Worm (Caenorhabditis elegans) whole organism, late embryonic: ENCODE data around the gene cng-2.

Experiments
- F13H6.1 ChIP-seq: sonication (generic microtip); optimal IDR thresholded peaks from 2 replicates; lab custom pipeline; 2016; ENCODE audit warnings: missing genetic modification characterization, missing compliant biosample characterization
- T23F11.4 ChIP-seq: fragments of 200-800 bp; sonication (Bioruptor generic); optimal IDR thresholded peaks from 2 replicates; lab custom pipeline; 2018; ENCODE audit warnings: mild to moderate bottlenecking, missing genetic modification characterization, missing compliant biosample characterization
- ceh-14 ChIP-seq: sonication (generic microtip); optimal IDR thresholded peaks from 2 replicates; lab custom pipeline; 2016; ENCODE audit warnings: missing genotype, missing genetic modification characterization, missing compliant biosample characterization
- ceh-19 ChIP-seq: fragments of 200-800 bp; sonication (Bioruptor generic); optimal IDR thresholded peaks from 2 replicates; lab custom pipeline; 2018; ENCODE audit warnings: mild to moderate bottlenecking, missing genetic modification characterization, missing compliant biosample characterization
- ceh-2 ChIP-seq: sonication (generic microtip); optimal IDR thresholded peaks from 2 replicates; lab custom pipeline; 2016; ENCODE audit warnings: missing genotype, missing genetic modification characterization, missing compliant biosample characterization
- ceh-22 ChIP-seq: sonication (generic microtip); optimal IDR thresholded peaks from 2 replicates; lab custom pipeline; 2017; ENCODE audit warnings: missing biosample characterization, missing genetic modification characterization
- ceh-24 ChIP-seq: sonication (generic microtip); optimal IDR thresholded peaks from 2 replicates; lab custom pipeline; 2016; ENCODE audit warnings: mild to moderate bottlenecking, missing genetic modification characterization, missing compliant biosample characterization
- ceh-30 ChIP-seq: fragments of 150-350 bp; optimal IDR thresholded peaks from 2 replicates; lab custom pipeline; 2014; ENCODE audit warnings: missing biosample characterization, missing genetic modification characterization
- ceh-45 ChIP-seq: fragments of 200-800 bp; sonication (Bioruptor generic); IDR thresholded peaks from 2 replicates; pipeline ENCODE4 v1.3.6; 2022; ENCODE audit warnings: missing genetic modification reagents, missing genetic modification characterization, missing compliant biosample characterization
- ceh-9 ChIP-seq: sonication (generic microtip); optimal IDR thresholded peaks from 2 replicates; lab custom pipeline; 2016; ENCODE audit warnings: mild to moderate bottlenecking, missing genetic modification characterization, inconsistent platforms, missing compliant biosample characterization
- che-1 ChIP-seq: sonication (generic microtip); optimal IDR thresholded peaks from 2 replicates; lab custom pipeline; 2016; ENCODE audit warnings: mild to moderate bottlenecking, missing genetic modification characterization, missing compliant biosample characterization
- dmd-4 ChIP-seq: sonication (generic microtip); optimal IDR thresholded peaks from 2 replicates; lab custom pipeline; 2016; ENCODE audit warnings: borderline replicate concordance, missing genetic modification characterization, missing compliant biosample characterization
- dve-1 ChIP-seq: sonication (generic microtip); optimal IDR thresholded peaks from 2 replicates; lab custom pipeline; 2017; ENCODE audit warnings: antibody characterized with exemption, mild to moderate bottlenecking, missing genetic modification characterization, missing compliant biosample characterization
- elt-2 ChIP-seq: sonication (generic microtip); optimal IDR thresholded peaks from 2 replicates; lab custom pipeline; 2016; ENCODE audit warnings: missing genetic modification reagents, missing genetic modification characterization, missing compliant biosample characterization
- eyg-1 ChIP-seq: sonication (generic microtip); optimal IDR thresholded peaks from 2 replicates; lab custom pipeline; 2016; ENCODE audit warnings: missing genotype, missing genetic modification characterization, missing compliant biosample characterization
- fax-1 ChIP-seq: sonication (generic microtip); optimal IDR thresholded peaks from 2 replicates; lab custom pipeline; 2016; ENCODE audit warnings: missing genotype, missing genetic modification characterization, missing compliant biosample characterization
- fkh-10 ChIP-seq: fragments of 150-350 bp; optimal IDR thresholded peaks from 2 replicates; lab custom pipeline; 2014; ENCODE audit warnings: missing biosample characterization, missing genetic modification reagents, missing genetic modification characterization
- fkh-6 ChIP-seq: sonication (generic microtip); optimal IDR thresholded peaks from 2 replicates; lab custom pipeline; 2016; ENCODE audit warnings: missing genetic modification characterization, missing compliant biosample characterization
- gmeb-2 ChIP-seq: sonication (generic microtip); optimal IDR thresholded peaks from 2 replicates; lab custom pipeline; 2016; ENCODE audit warnings: missing genetic modification characterization, inconsistent platforms, missing compliant biosample characterization
- hlh-13 ChIP-seq: fragments of 200-800 bp; sonication (Bioruptor generic); optimal IDR thresholded peaks from 2 replicates; lab custom pipeline; 2018; ENCODE audit warnings: mild to moderate bottlenecking, missing genetic modification characterization, missing compliant biosample characterization
- hlh-15 ChIP-seq: sonication (generic microtip); optimal IDR thresholded peaks from 2 replicates; lab custom pipeline; 2016; ENCODE audit warnings: missing genetic modification characterization, missing compliant biosample characterization
- hlh-30 ChIP-seq: sonication (generic microtip); optimal IDR thresholded peaks from 2 replicates; lab custom pipeline; 2017; ENCODE audit warnings: antibody characterized with exemption, missing genetic modification characterization, missing compliant biosample characterization; ENCODE audit not compliant: insufficient read depth
- hlh-8 ChIP-seq: sonication (generic microtip); optimal IDR thresholded peaks from 2 replicates; lab custom pipeline; 2016; ENCODE audit warnings: missing genotype, missing genetic modification characterization, missing compliant biosample characterization
- lim-6 ChIP-seq: sonication (generic microtip); optimal IDR thresholded peaks from 2 replicates; lab custom pipeline; 2016; ENCODE audit warnings: missing genetic modification characterization, missing compliant biosample characterization
- lin-11 ChIP-seq: fragments of 200-800 bp; sonication (Bioruptor generic); optimal IDR thresholded peaks from 2 replicates; lab custom pipeline; 2018; ENCODE audit warnings: mild to moderate bottlenecking, missing genetic modification characterization, missing compliant biosample characterization
- mec-3 ChIP-seq: sonication (generic microtip); optimal IDR thresholded peaks from 2 replicates; lab custom pipeline; 2016; ENCODE audit warnings: borderline replicate concordance, missing genetic modification characterization, missing compliant biosample characterization
- nfya-1 ChIP-seq: sonication (generic microtip); optimal IDR thresholded peaks from 2 replicates; lab custom pipeline; 2017; ENCODE audit warnings: missing genetic modification characterization, mild to moderate bottlenecking, missing compliant biosample characterization, antibody characterized with exemption, moderate library complexity
- npax-4 ChIP-seq: sonication (generic microtip); optimal IDR thresholded peaks from 2 replicates; lab custom pipeline; 2016; ENCODE audit warnings: missing genetic modification characterization, missing compliant biosample characterization
- pag-3 ChIP-seq: sonication (generic microtip); optimal IDR thresholded peaks from 2 replicates; lab custom pipeline; 2016; ENCODE audit warnings: missing compliant biosample characterization, missing genetic modification characterization, borderline replicate concordance
- pax-1 ChIP-seq: fragments of 150-350 bp; optimal IDR thresholded peaks from 2 replicates; lab custom pipeline; 2014; ENCODE audit warnings: missing biosample characterization, missing genetic modification characterization
- pha-2 ChIP-seq: sonication (generic microtip); optimal IDR thresholded peaks from 2 replicates; lab custom pipeline; 2017; ENCODE audit warnings: mild to moderate bottlenecking, missing genetic modification characterization, missing compliant biosample characterization
- pha-4 ChIP-seq: fragments of 150-350 bp; optimal IDR thresholded peaks from 2 replicates; lab custom pipeline; 2018; ENCODE audit warnings: missing biosample characterization, missing genetic modification reagents, missing genetic modification characterization
- pqm-1 ChIP-seq: sonication (generic microtip); optimal IDR thresholded peaks from 2 replicates; lab custom pipeline; 2016; ENCODE audit warnings: missing genetic modification characterization, missing compliant biosample characterization
- rnt-1 ChIP-seq: sonication (generic microtip); optimal IDR thresholded peaks from 2 replicates; lab custom pipeline; 2016; ENCODE audit warnings: missing genetic modification characterization, missing compliant biosample characterization
- sox-2 ChIP-seq: fragments of 200-800 bp; sonication (Bioruptor generic); IDR thresholded peaks from 2 replicates; pipeline ENCODE4 v1.3.6; 2022; ENCODE audit warnings: missing genetic modification reagents, missing genetic modification characterization, missing compliant biosample characterization
- sox-4 ChIP-seq: sonication (generic microtip); optimal IDR thresholded peaks from 2 replicates; lab custom pipeline; 2017; ENCODE audit warnings: mild to moderate bottlenecking, missing genetic modification characterization, inconsistent platforms, missing compliant biosample characterization
- syd-9 ChIP-seq: sonication (generic microtip); optimal IDR thresholded peaks from 2 replicates; lab custom pipeline; 2016; ENCODE audit warnings: mild to moderate bottlenecking, missing genetic modification characterization, moderate library complexity, missing compliant biosample characterization
- tbx-2 ChIP-seq: sonication (generic microtip); optimal IDR thresholded peaks from 2 replicates; lab custom pipeline; 2016; ENCODE audit warnings: missing genetic modification characterization, missing compliant biosample characterization
- ttx-3 ChIP-seq: sonication (generic microtip); optimal IDR thresholded peaks from 2 replicates; lab custom pipeline; 2016; ENCODE audit warnings: missing genetic modification reagents, missing genetic modification characterization, missing compliant biosample characterization
- unc-55 ChIP-seq: sonication (generic microtip); optimal IDR thresholded peaks from 2 replicates; lab custom pipeline; 2017; ENCODE audit warnings: missing biosample characterization, missing genetic modification reagents, missing genetic modification characterization
- unc-86 ChIP-seq: sonication (generic microtip); optimal IDR thresholded peaks from 2 replicates; lab custom pipeline; 2016; ENCODE audit warnings: missing genetic modification characterization, missing compliant biosample characterization
- zip-5 ChIP-seq: sonication (generic microtip); optimal IDR thresholded peaks from 2 replicates; lab custom pipeline; 2016; ENCODE audit warnings: missing genetic modification characterization, missing compliant biosample characterization

Gene cng-2

DNA sequence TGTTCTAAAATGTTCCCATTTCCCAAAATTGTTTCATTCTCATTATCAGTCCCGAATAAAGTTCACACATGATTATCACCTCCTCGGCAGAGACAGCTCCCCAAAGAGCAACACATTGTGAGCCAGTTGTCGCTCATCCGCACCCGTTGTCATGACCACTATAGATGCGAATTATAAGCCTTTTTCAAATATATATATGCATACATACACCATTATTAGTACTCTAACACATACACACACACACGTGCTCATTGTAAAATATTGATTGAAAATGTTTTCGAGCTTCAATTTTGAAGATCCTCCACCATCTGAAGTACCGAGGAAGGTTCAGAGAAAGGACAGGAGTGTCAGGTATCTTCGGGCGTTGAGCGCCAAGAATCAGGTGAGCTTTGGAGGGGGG lies at the start of gene cng-2, which contains the start of gene Y76B12C.9:
Gene cng-2 (plus strand): TSS at position 218 of the 400 bp plus-strand sequence.
Gene Y76B12C.9 (minus strand): TSS at position 101 of the 400 bp plus-strand sequence.
- TF ChIP-seq F13H6.1 (tag; lab: Kevin White, UChicago) (no peak), npax-4 (tag; lab: Kevin White, UChicago) (no peak), sox-2 (GFP tag; lab: Robert Waterston, UW) (no peak), ceh-9 (no peak)
- TF ChIP-seq, all 69 proteins: peak for 0

DNA sequence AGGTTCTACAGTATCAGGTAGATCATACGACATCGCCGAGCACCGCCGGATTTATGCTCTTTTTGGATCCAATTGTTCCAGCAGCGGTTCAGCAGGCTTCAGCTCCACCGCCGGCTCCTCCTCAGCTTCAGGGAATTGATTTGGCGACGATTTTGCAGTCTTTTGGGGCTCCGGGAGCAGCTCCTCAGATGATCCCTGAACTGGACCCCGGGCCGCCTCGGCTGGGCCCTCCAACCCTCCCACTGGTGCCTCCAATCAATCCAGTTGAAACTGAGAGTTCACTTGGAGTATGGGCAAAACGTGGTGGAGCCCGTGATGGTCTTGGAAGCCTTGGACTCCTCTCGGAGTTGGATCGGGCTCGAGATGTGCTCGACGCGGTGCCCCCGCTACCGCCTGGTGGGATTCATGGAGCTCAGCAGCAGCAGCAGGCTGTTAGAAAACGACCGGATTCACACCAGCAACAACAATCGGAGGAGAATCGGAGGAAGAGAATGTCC lies 46.1 kb upstream of the cng-2 start:
- TF ChIP-seq ceh-30 (tag; lab: Kevin White, UChicago) (no peak), hlh-8 (tag; lab: Kevin White, UChicago) (no peak)

DNA sequence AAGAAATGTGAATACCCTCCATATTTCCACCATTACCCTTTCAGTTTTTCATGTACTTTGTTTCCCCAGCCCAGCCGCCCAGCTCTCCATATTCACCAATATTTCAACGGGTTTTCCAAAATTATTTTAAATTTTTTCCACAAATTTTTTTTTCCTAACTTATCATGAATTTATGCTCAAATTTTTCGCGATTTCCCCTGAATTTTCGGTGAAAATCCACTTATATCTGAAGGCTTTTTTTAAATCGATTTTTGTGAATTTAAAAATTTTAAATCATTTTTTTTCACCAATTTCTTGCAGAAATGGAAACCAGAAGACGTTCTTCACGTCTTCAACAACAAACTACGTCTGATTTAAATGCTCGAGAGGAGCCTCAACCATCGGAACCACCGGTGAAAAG lies 44.2 kb upstream of the cng-2 start, which contains the start of gene xpc-1:
Gene xpc-1 (plus strand): TSS at position 301 of the 400 bp plus-strand sequence.
- no peak for TF ChIP-seq ceh-22 (tag; lab: Kevin White, UChicago)
- TF ChIP-seq dve-1 = no peak
- no peak for TF ChIP-seq dmd-4 (tag; lab: Kevin White, UChicago)
- no peak for TF ChIP-seq ceh-24 (tag; lab: Kevin White, UChicago)
- TF ChIP-seq fax-1 (tag; lab: Kevin White, UChicago) = no peak
- TF ChIP-seq syd-9 (tag; lab: Kevin White, UChicago) = no peak
- TF ChIP-seq ceh-2 (tag; lab: Kevin White, UChicago) = no peak
- no peak for TF ChIP-seq pha-2 (tag; lab: Kevin White, UChicago)
- TF ChIP-seq lin-11 = no peak
- TF ChIP-seq nfya-1 (tag; lab: Kevin White, UChicago) = no peak
- TF ChIP-seq, all 69 proteins: peak for 0

ce11 chrIV:1997762-1998161 lies 39.2 kb upstream of the cng-2 start:
- TF ChIP-seq elt-2 (tag; lab: Kevin White, UChicago) (no peak), ceh-22 (tag; lab: Kevin White, UChicago) (no peak), pha-2 (tag; lab: Kevin White, UChicago) (no peak), unc-55 (GFP tag; lab: Kevin White, UChicago) (no peak), pha-4 (tag; lab: Kevin White, UChicago) (no peak), mec-3 (tag; lab: Kevin White, UChicago) (no peak), lim-6 (no peak)

DNA sequence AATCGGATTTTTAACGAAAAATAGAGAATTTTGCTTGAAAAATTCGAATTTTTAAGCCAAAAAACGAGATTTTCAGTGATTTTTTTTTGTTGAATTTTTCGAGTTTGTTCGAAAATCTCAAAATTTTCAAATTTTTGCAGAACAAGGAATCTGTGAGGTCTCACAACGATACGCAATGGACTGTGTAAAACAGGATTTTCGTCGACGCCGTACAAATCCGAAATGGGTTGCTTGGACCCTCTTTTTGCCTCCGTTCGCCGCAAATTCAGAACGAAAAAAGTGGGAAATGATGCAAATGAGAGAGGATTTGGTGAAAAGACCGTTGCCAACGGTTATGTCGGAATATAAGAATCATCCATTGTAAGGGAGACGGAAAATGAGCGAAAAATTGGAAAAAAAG lies 34.7 kb upstream of the cng-2 start:
- TF ChIP-seq eyg-1 (tag; lab: Kevin White, UChicago) = no peak
- no peak for TF ChIP-seq nfya-1 (tag; lab: Kevin White, UChicago)
- TF ChIP-seq T23F11.4 (GFP tag; lab: Kevin White, UChicago) = no peak
- TF ChIP-seq ttx-3 (tag; lab: Kevin White, UChicago) = no peak
- no peak for TF ChIP-seq ceh-45 (GFP tag; lab: Robert Waterston, UW)
- no peak for TF ChIP-seq hlh-15 (tag; lab: Kevin White, UChicago)
- no peak for TF ChIP-seq fkh-6 (tag; lab: Kevin White, UChicago)
- no peak for TF ChIP-seq mec-3 (tag; lab: Kevin White, UChicago)
- TF ChIP-seq pag-3 (tag; lab: Kevin White, UChicago) = no peak
- TF ChIP-seq che-1 (tag; lab: Kevin White, UChicago) = no peak
- TF ChIP-seq elt-2 (tag; lab: Kevin White, UChicago) = no peak
- TF ChIP-seq ceh-14 (tag; lab: Kevin White, UChicago) = no peak
- no peak for TF ChIP-seq pax-1 (tag; lab: Kevin White, UChicago)

- TF ChIP-seq syd-9 (tag; lab: Kevin White, UChicago) (no peak), dmd-4 (tag; lab: Kevin White, UChicago) (no peak), gmeb-2 (tag; lab: Kevin White, UChicago) (no peak), T23F11.4 (GFP tag; lab: Kevin White, UChicago) (no peak), sox-4 (no peak), rnt-1 (tag; lab: Kevin White, UChicago) (no peak), hlh-30 (tag; lab: Kevin White, UChicago) (no peak), ceh-19 (GFP tag; lab: Kevin White, UChicago) (no peak), unc-86 (tag; lab: Kevin White, UChicago) (no peak), tbx-2 (tag; lab: Kevin White, UChicago) (no peak), fkh-10 (GFP tag; lab: Kevin White, UChicago) (no peak), ceh-2 (tag; lab: Kevin White, UChicago) (no peak), pqm-1 (tag; lab: Kevin White, UChicago) (no peak), hlh-13 (GFP tag; lab: Kevin White, UChicago) (no peak), zip-5 (tag; lab: Kevin White, UChicago) (no peak)
Observed at ce11 chrIV:2008920-2009319, 28.1 kb upstream of the cng-2 start.
